Fruit fly (Drosophila melanogaster) Kc167 (cell line): ENCODE measurements around the gene CG32024.

Source experiments
- Myc ChIP-seq: fragments of >200 bp; optimal IDR thresholded peaks from 2 replicates; lab custom pipeline; 2017; ENCODE audit warnings: missing external identifiers
- Sin3A ChIP-seq: fragments of >200 bp; optimal IDR thresholded peaks from 2 replicates; lab custom pipeline; 2018; ENCODE audit warnings: missing external identifiers
- h ChIP-seq: fragments of >200 bp; optimal IDR thresholded peaks from 3 replicates; lab custom pipeline; 2018; ENCODE audit warnings: missing external identifiers
- insv ChIP-seq: fragments of >200 bp; optimal IDR thresholded peaks from 3 replicates; lab custom pipeline; 2018; ENCODE audit warnings: missing external identifiers
- psq ChIP-seq: fragments of >200 bp; optimal IDR thresholded peaks from 2 replicates; lab custom pipeline; 2017; ENCODE audit warnings: missing external identifiers
- ttk ChIP-seq: sonication (Bioruptor generic); optimal IDR thresholded peaks from 2 replicates; lab custom pipeline; 2017; ENCODE audit warnings: missing external identifiers

DNA sequence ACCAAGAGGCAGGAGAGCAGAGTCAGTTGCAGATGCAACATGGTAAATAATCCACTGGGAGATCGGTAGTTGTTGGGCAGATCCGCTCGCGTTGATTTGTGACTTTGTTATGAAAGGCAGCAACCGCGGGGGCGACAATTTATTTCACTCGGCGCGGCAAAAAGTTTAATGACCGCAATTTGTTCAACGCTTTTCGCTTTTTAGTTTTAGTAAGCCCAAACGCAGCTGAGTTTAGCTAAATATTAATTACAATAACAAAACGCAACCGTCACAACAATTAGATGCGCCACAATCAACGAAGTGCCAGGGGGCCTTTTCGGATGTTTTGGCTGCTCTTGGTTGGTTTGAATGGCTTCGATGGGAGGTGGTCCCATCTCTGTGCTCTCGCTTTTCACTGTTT lies 7.0 kb upstream of the CG32024 start, which contains the start of gene CG13310:
- TF ChIP-seq insv (lab: Kevin White, UChicago) = no peak
- TF ChIP-seq psq (lab: Kevin White, UChicago) = no peak
- TF ChIP-seq Myc (lab: Kevin White, UChicago) = no peak
- no peak for TF ChIP-seq h
- no peak for TF ChIP-seq ttk (lab: Kevin White, UChicago)
- TF ChIP-seq Sin3A (lab: Kevin White, UChicago) = no peak
